Fruit fly (Drosophila melanogaster) whole organism, prepupa: Measurements from ENCODE around the gene CG10587.

ENCODE experiments used
- CG10669 ChIP-seq: fragments of 200-800 bp; sonication (Bioruptor generic); optimal IDR thresholded peaks from 3 replicates; lab custom pipeline; 2018; ENCODE audit warnings: missing biosample characterization, mild to moderate bottlenecking, missing genetic modification characterization, moderate library complexity
- CG11294 ChIP-seq: fragments of 200-800 bp; sonication (Bioruptor generic); IDR thresholded peaks from 2 replicates; pipeline ENCODE4 v1.3.6; 2022; ENCODE audit warnings: missing biosample characterization, missing genetic modification characterization
- CG11762 ChIP-seq: fragments of 200-800 bp; sonication (Bioruptor generic); optimal IDR thresholded peaks from 3 replicates; lab custom pipeline; 2016; ENCODE audit warnings: missing biosample characterization, missing genetic modification characterization; ENCODE audit not compliant: insufficient read depth
- CG16779 ChIP-seq: fragments of 200-800 bp; sonication (Bioruptor generic); optimal IDR thresholded peaks from 3 replicates; lab custom pipeline; 2017; ENCODE audit warnings: missing biosample characterization, mild to moderate bottlenecking, missing genetic modification characterization
- CG31627 ChIP-seq: fragments of 200-800 bp; sonication (Bioruptor generic); optimal IDR thresholded peaks from 3 replicates; lab custom pipeline; 2016; ENCODE audit warnings: missing biosample characterization, missing genetic modification characterization
- CG34406 ChIP-seq: fragments of 200-800 bp; sonication (Bioruptor generic); optimal IDR thresholded peaks from 3 replicates; lab custom pipeline; 2016; ENCODE audit warnings: missing biosample characterization, missing genetic modification characterization
- CG3919 ChIP-seq: fragments of 200-800 bp; sonication (Bioruptor generic); optimal IDR thresholded peaks from 3 replicates; lab custom pipeline; 2016; ENCODE audit warnings: missing biosample characterization, missing genetic modification characterization
- CG6163 ChIP-seq: fragments of 200-800 bp; sonication (Bioruptor generic); IDR thresholded peaks from 3 replicates; pipeline ENCODE4 v1.3.6; 2022; ENCODE audit warnings: missing biosample characterization, missing genetic modification characterization
- CG6276 ChIP-seq: fragments of 200-800 bp; sonication (Bioruptor generic); optimal IDR thresholded peaks from 2 replicates; lab custom pipeline; 2017; ENCODE audit warnings: missing biosample characterization, mild to moderate bottlenecking, missing genetic modification characterization
- CG6792 ChIP-seq: fragments of 200-800 bp; sonication (Bioruptor generic); optimal IDR thresholded peaks from 3 replicates; lab custom pipeline; 2016; ENCODE audit warnings: missing biosample characterization, missing genetic modification characterization
- CG6808 ChIP-seq: fragments of 200-800 bp; sonication (Bioruptor generic); optimal IDR thresholded peaks from 3 replicates; lab custom pipeline; 2017; ENCODE audit warnings: missing biosample characterization, missing genetic modification characterization, mild to moderate bottlenecking, moderate library complexity, missing genetic modification reagents
- CG6854 ChIP-seq: fragments of 200-800 bp; sonication (Bioruptor generic); optimal IDR thresholded peaks from 2 replicates; lab custom pipeline; 2017; ENCODE audit warnings: missing biosample characterization, mild to moderate bottlenecking, missing genetic modification characterization
- CG7368 ChIP-seq: fragments of 200-800 bp; sonication (Bioruptor generic); optimal IDR thresholded peaks from 3 replicates; lab custom pipeline; 2016; ENCODE audit warnings: missing biosample characterization, missing genetic modification characterization
- CG8119 ChIP-seq: fragments of 200-800 bp; sonication (Bioruptor generic); IDR thresholded peaks from 3 replicates; pipeline ENCODE4 v1.3.6; 2022; ENCODE audit warnings: missing biosample characterization, missing genetic modification characterization
- CG8319 ChIP-seq: fragments of 200-800 bp; sonication (Bioruptor generic); optimal IDR thresholded peaks from 3 replicates; lab custom pipeline; 2016; ENCODE audit warnings: missing biosample characterization, missing genetic modification characterization
- CG8632 ChIP-seq: fragments of 200-800 bp; sonication (Bioruptor generic); optimal IDR thresholded peaks from 3 replicates; lab custom pipeline; 2016; ENCODE audit warnings: missing biosample characterization, missing genetic modification characterization
- CG9139 ChIP-seq: fragments of 200-800 bp; sonication (Bioruptor generic); optimal IDR thresholded peaks from 3 replicates; lab custom pipeline; 2017; ENCODE audit warnings: missing biosample characterization, mild to moderate bottlenecking, missing genetic modification characterization
- Eip75B ChIP-seq: fragments of 200-800 bp; sonication (Bioruptor generic); optimal IDR thresholded peaks from 3 replicates; lab custom pipeline; 2016; ENCODE audit warnings: missing biosample characterization, missing genetic modification characterization
- Eip78C ChIP-seq: fragments of 200-800 bp; sonication (Bioruptor generic); peaks from one replicate; lab custom pipeline; 2016; ENCODE audit warnings: missing biosample characterization, missing genetic modification characterization
- Ets21C ChIP-seq: fragments of 200-800 bp; sonication (Bioruptor generic); optimal IDR thresholded peaks from 3 replicates; lab custom pipeline; 2016; ENCODE audit warnings: missing biosample characterization, missing genetic modification characterization
- Ets96B ChIP-seq: fragments of 200-800 bp; optimal IDR thresholded peaks from 2 replicates; lab custom pipeline; 2019; ENCODE audit warnings: missing biosample characterization, mild to moderate bottlenecking, missing genetic modification characterization, moderate library complexity
- Gug ChIP-seq: fragments of 200-800 bp; sonication (Bioruptor generic); IDR thresholded peaks from 2 replicates; pipeline ENCODE4 v1.3.6; 2022; ENCODE audit warnings: missing biosample characterization, missing genetic modification characterization
- Hr38 ChIP-seq: sonication (Bioruptor generic); optimal IDR thresholded peaks from 2 replicates; lab custom pipeline; 2016; ENCODE audit warnings: missing biosample characterization, missing genetic modification characterization
- Hr39 ChIP-seq: fragments of 200-800 bp; sonication (Bioruptor generic); optimal IDR thresholded peaks from 2 replicates; lab custom pipeline; 2016; ENCODE audit warnings: missing biosample characterization, missing genetic modification characterization
- Hr4 ChIP-seq: fragments of 200-800 bp; sonication (Bioruptor generic); optimal IDR thresholded peaks from 3 replicates; lab custom pipeline; 2016; ENCODE audit warnings: missing biosample characterization, missing genetic modification characterization
- Lpt ChIP-seq: fragments of 200-800 bp; sonication (Bioruptor generic); optimal IDR thresholded peaks from 3 replicates; lab custom pipeline; 2016; ENCODE audit warnings: missing biosample characterization, missing genetic modification characterization
- Met ChIP-seq: fragments of 200-800 bp; sonication (Bioruptor generic); optimal IDR thresholded peaks from 3 replicates; lab custom pipeline; 2016; ENCODE audit warnings: missing biosample characterization, missing genetic modification characterization
- OdsH ChIP-seq: fragments of 200-800 bp; sonication (Bioruptor generic); optimal IDR thresholded peaks from 3 replicates; lab custom pipeline; 2016; ENCODE audit warnings: missing biosample characterization, missing genetic modification characterization
- Sox14 ChIP-seq: fragments of 200-800 bp; sonication (Bioruptor generic); optimal IDR thresholded peaks from 3 replicates; lab custom pipeline; 2016; ENCODE audit warnings: missing biosample characterization, missing genetic modification characterization
- achi ChIP-seq: fragments of 200-800 bp; sonication (Bioruptor generic); optimal IDR thresholded peaks from 3 replicates; lab custom pipeline; 2016; ENCODE audit warnings: missing biosample characterization, missing genetic modification characterization
- acj6 ChIP-seq: fragments of 200-800 bp; sonication (Bioruptor generic); optimal IDR thresholded peaks from 3 replicates; lab custom pipeline; 2016; ENCODE audit warnings: missing biosample characterization, missing genetic modification characterization
- cyc ChIP-seq: fragments of 200-800 bp; sonication (Bioruptor generic); optimal IDR thresholded peaks from 3 replicates; lab custom pipeline; 2016; ENCODE audit warnings: missing biosample characterization, missing genetic modification characterization
- dac ChIP-seq: fragments of 200-800 bp; sonication (Bioruptor generic); optimal IDR thresholded peaks from 2 replicates; lab custom pipeline; 2017; ENCODE audit warnings: missing biosample characterization, mild to moderate bottlenecking, missing genetic modification characterization
- dsx ChIP-seq: fragments of 200-800 bp; optimal IDR thresholded peaks from 3 replicates; lab custom pipeline; 2019; ENCODE audit warnings: missing biosample characterization, mild to moderate bottlenecking, missing genetic modification characterization, moderate library complexity; ENCODE audit not compliant: poor library complexity, severe bottlenecking
- eg ChIP-seq: fragments of 200-800 bp; sonication (Bioruptor generic); IDR thresholded peaks from 3 replicates; pipeline ENCODE4 v1.3.6; 2022; ENCODE audit warnings: missing biosample characterization, missing genetic modification characterization
- esn ChIP-seq: fragments of 200-800 bp; sonication (Bioruptor generic); optimal IDR thresholded peaks from 2 replicates; lab custom pipeline; 2016; ENCODE audit warnings: missing biosample characterization, mild to moderate bottlenecking, missing genetic modification characterization, moderate library complexity
- fd85E ChIP-seq: fragments of 200-800 bp; sonication (Bioruptor generic); optimal IDR thresholded peaks from 3 replicates; lab custom pipeline; 2016; ENCODE audit warnings: missing biosample characterization, missing genetic modification characterization
- fkh ChIP-seq: fragments of 200-800 bp; sonication (Bioruptor generic); optimal IDR thresholded peaks from 3 replicates; lab custom pipeline; 2017; ENCODE audit warnings: missing biosample characterization, mild to moderate bottlenecking, missing genetic modification characterization, moderate library complexity
- lz ChIP-seq: fragments of 200-800 bp; sonication (Bioruptor generic); optimal IDR thresholded peaks from 3 replicates; lab custom pipeline; 2016; ENCODE audit warnings: missing biosample characterization, missing genetic modification characterization
- net ChIP-seq: fragments of 200-800 bp; sonication (Bioruptor generic); optimal IDR thresholded peaks from 3 replicates; lab custom pipeline; 2016; ENCODE audit warnings: missing biosample characterization, missing genetic modification characterization
- pdm3 ChIP-seq: fragments of 200-800 bp; sonication (Bioruptor generic); optimal IDR thresholded peaks from 3 replicates; lab custom pipeline; 2016; ENCODE audit warnings: missing biosample characterization, missing genetic modification characterization
- salr ChIP-seq, 2 experiments: fragments of 200-800 bp; sonication (Bioruptor generic); optimal IDR thresholded peaks; 3 replicates each; lab custom pipeline; 2016 to 2018; ENCODE audit warnings: missing biosample characterization in 2 of 2, missing genetic modification characterization in 2 of 2, mild to moderate bottlenecking in 1 of 2
- spab ChIP-seq: fragments of 200-800 bp; sonication (Bioruptor generic); optimal IDR thresholded peaks from 2 replicates; lab custom pipeline; 2017; ENCODE audit warnings: missing biosample characterization, mild to moderate bottlenecking, missing genetic modification characterization, missing genetic modification reagents
- ss ChIP-seq, 2 experiments: fragments of 200-800 bp; sonication (Bioruptor generic); optimal IDR thresholded peaks; 2 replicates in 1 of 2; 3 replicates in 1 of 2; lab custom pipeline; 2017 to 2018; ENCODE audit warnings: mild to moderate bottlenecking in 2 of 2, missing biosample characterization in 2 of 2, missing genetic modification characterization in 2 of 2, moderate library complexity in 1 of 2
- svp ChIP-seq: fragments of 200-800 bp; sonication (Bioruptor generic); peaks from one replicate; lab custom pipeline; 2016; ENCODE audit warnings: missing biosample characterization, missing genetic modification characterization
- topi ChIP-seq: fragments of 200-800 bp; sonication (Bioruptor generic); optimal IDR thresholded peaks from 3 replicates; lab custom pipeline; 2016; ENCODE audit warnings: missing biosample characterization, missing genetic modification characterization
- vri ChIP-seq: fragments of 200-800 bp; sonication (Bioruptor generic); optimal IDR thresholded peaks from 3 replicates; lab custom pipeline; 2016; ENCODE audit warnings: missing biosample characterization, mild to moderate bottlenecking, missing genetic modification characterization

Gene CG10587

dm6 chr3L:20952121-20952487 is 10.3 kb downstream of the CG10587 start (continued):
- TF ChIP-seq Eip78C (GFP tag; lab: Kevin White, UChicago) (peak; percentile 89), salr (GFP tag; optimal IDR thresholded peaks at IDR 0.05; lab: Kevin White, UChicago) (peak in 1 of 2 experiments; percentile 48), vri (GFP tag; lab: Kevin White, UChicago) (no peak), svp (GFP tag; lab: Kevin White, UChicago) (peak; percentile 74), dsx (GFP tag; lab: Kevin White, UChicago) (peak; percentile 51), lz (peak; percentile 29), dac (no peak), CG10669 (GFP tag; lab: Kevin White, UChicago) (peak; percentile 72), Hr38 (GFP tag; lab: Kevin White, UChicago) (no peak), Met (peak; percentile 70), Lpt (GFP tag; lab: Kevin White, UChicago) (peak; percentile 35), CG9139 (GFP tag; lab: Kevin White, UChicago) (peak; percentile 28), CG6792 (GFP tag; lab: Kevin White, UChicago) (no peak), CG3919 (GFP tag; lab: Kevin White, UChicago) (peak; percentile 58)

DNA sequence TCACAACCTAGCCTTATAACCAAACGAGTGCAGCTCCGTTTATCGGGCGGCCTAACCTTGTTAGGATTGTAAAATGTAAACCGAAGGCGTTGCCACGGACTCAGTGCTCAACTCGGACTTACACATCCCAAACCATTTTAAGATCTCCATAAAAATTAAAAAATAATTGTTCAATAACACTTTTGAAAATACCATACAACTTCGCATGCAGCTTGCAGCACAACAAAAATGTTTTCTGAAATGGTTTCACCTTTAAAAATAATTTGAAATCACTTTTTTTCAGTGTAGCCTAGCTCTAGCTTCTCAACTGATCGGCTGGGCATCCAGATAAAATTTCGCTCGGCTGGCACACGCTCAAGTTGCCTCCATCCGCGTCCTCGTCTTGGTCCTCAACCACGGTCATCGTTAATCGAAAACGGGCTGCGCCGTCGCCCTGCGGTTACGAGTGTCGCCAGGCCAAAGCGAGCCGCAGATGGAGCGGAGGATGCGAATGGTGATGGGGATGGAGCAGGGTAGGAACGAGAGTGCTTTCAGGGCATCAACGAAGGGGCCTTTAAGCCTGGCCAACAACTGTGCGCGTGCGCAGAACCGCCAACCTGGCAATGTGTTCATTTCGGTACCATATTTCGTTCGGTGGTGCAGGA is 10.8 kb downstream of the CG10587 start:
- peak; percentile 68 for TF ChIP-seq cyc (GFP tag; lab: Kevin White, UChicago)
- no peak for TF ChIP-seq Hr38 (GFP tag; lab: Kevin White, UChicago)
- TF ChIP-seq Sox14 (GFP tag; lab: Kevin White, UChicago), result peak; percentile 86
- peak; percentile 89 for TF ChIP-seq OdsH (GFP tag; lab: Kevin White, UChicago)
- peak; percentile 74 for TF ChIP-seq CG7368
- TF ChIP-seq pdm3, result peak; percentile 84
- peak; percentile 7 for TF ChIP-seq svp (GFP tag; lab: Kevin White, UChicago)
- TF ChIP-seq achi (GFP tag; lab: Kevin White, UChicago), result peak; percentile 86
- TF ChIP-seq Ets21C (GFP tag; lab: Kevin White, UChicago), result peak; percentile 47
- peak; percentile 60 for TF ChIP-seq Gug (GFP tag; lab: Robert Waterston, UW)
- peak; percentile 93 for TF ChIP-seq CG6163 (GFP tag; lab: Robert Waterston, UW)
- TF ChIP-seq spab (GFP tag; lab: Kevin White, UChicago), result peak; percentile 80
- TF ChIP-seq CG10669 (GFP tag; lab: Kevin White, UChicago), result peak; percentile 87
- peak; percentile 78 for TF ChIP-seq CG34406
- peak; percentile 85 for TF ChIP-seq CG8119 (GFP tag; lab: Robert Waterston, UW)
- TF ChIP-seq esn (GFP tag; lab: Kevin White, UChicago), result peak; percentile 61
- TF ChIP-seq CG11294 (GFP tag; lab: Robert Waterston, UW), result peak; percentile 62
- peak; percentile 58 to 84 for TF ChIP-seq salr (GFP tag; optimal IDR thresholded peaks at IDR 0.05; lab: Kevin White, UChicago)
- TF ChIP-seq dac, result peak; percentile 60
- TF ChIP-seq Met, result peak; percentile 76
- TF ChIP-seq dsx (GFP tag; lab: Kevin White, UChicago), result peak; percentile 82
- TF ChIP-seq Eip75B, result peak; percentile 83
- TF ChIP-seq Ets96B (tag; lab: Kevin White, UChicago), result peak; percentile 89
- peak; percentile 65 for TF ChIP-seq CG6854 (GFP tag; lab: Kevin White, UChicago)
- peak; percentile 96 for TF ChIP-seq Eip78C (GFP tag; lab: Kevin White, UChicago)
- TF ChIP-seq eg (GFP tag; lab: Robert Waterston, UW), result peak; percentile 79
- TF ChIP-seq vri (GFP tag; lab: Kevin White, UChicago), result peak; percentile 48
- peak in 1 of 2 experiments; percentile 72 for TF ChIP-seq ss (GFP tag; optimal IDR thresholded peaks at IDR 0.05; lab: Kevin White, UChicago)
- no peak for TF ChIP-seq fkh (GFP tag; lab: Kevin White, UChicago)
- TF ChIP-seq Hr39 (GFP tag; lab: Kevin White, UChicago), result peak; percentile 74
- peak; percentile 69 for TF ChIP-seq lz
- TF ChIP-seq Hr4 (GFP tag; lab: Kevin White, UChicago), result peak; percentile 79
- TF ChIP-seq CG11762 (GFP tag; lab: Kevin White, UChicago), result peak; percentile 78
- TF ChIP-seq acj6 (GFP tag; lab: Kevin White, UChicago), result peak; percentile 88
- TF ChIP-seq CG31627 (GFP tag; lab: Kevin White, UChicago), result peak; percentile 67
- TF ChIP-seq Lpt (GFP tag; lab: Kevin White, UChicago), result peak; percentile 70
- peak; percentile 76 for TF ChIP-seq CG6808
- TF ChIP-seq fd85E, result peak; percentile 53
- TF ChIP-seq topi, result peak; percentile 76
- peak; percentile 78 for TF ChIP-seq CG8632 (GFP tag; lab: Kevin White, UChicago)
- peak; percentile 80 for TF ChIP-seq net (GFP tag; lab: Kevin White, UChicago)
- TF ChIP-seq CG16779 (tag; lab: Kevin White, UChicago), result peak; percentile 80
- TF ChIP-seq CG6276 (GFP tag; lab: Kevin White, UChicago), result peak; percentile 59
- TF ChIP-seq CG8319 (GFP tag; lab: Kevin White, UChicago), result peak; percentile 81
- TF ChIP-seq CG3919 (GFP tag; lab: Kevin White, UChicago), result peak; percentile 91
